Worm (Caenorhabditis elegans): ENCODE measurements around the gene srj-13.

Gene srj-13

ce11 chrV:7402355-7402754 is at the start of gene srj-13:
srj-13 (plus strand) TSS chrV:7402655.
- TF ChIP-seq med-1 (GFP tag; optimal IDR thresholded peaks at IDR 0.05; ENCODE audit: insufficient read depth), result no peak
- no peak for TF ChIP-seq ztf-29 (GFP tag; IDR thresholded peaks at IDR 0.05)
- no peak for TF ChIP-seq ztf-23 (GFP tag; IDR thresholded peaks at IDR 0.05)
- TF ChIP-seq cog-1 (tag; optimal IDR thresholded peaks at IDR 0.05), result no peak
- no peak for TF ChIP-seq tab-1 (GFP tag; IDR thresholded peaks at IDR 0.05)
- TF ChIP-seq flt-1 (GFP tag; IDR thresholded peaks at IDR 0.05), result no peak
- no peak for TF ChIP-seq ref-1 (GFP tag; conservative IDR thresholded peaks at IDR 0.05)
- no peak for TF ChIP-seq T22C8.4 (GFP tag; IDR thresholded peaks at IDR 0.05)
- no peak for TF ChIP-seq klf-2 (GFP tag; conservative IDR thresholded peaks at IDR 0.05)

- TF ChIP-seq ztf-29 (GFP tag; IDR thresholded peaks at IDR 0.05), result no peak
- no peak for TF ChIP-seq T22C8.4 (GFP tag; IDR thresholded peaks at IDR 0.05)
- no peak for TF ChIP-seq ref-1 (GFP tag; conservative IDR thresholded peaks at IDR 0.05)
- TF ChIP-seq tab-1 (GFP tag; IDR thresholded peaks at IDR 0.05), result no peak
- no peak for TF ChIP-seq klf-2 (GFP tag; conservative IDR thresholded peaks at IDR 0.05)
- TF ChIP-seq cog-1 (tag; optimal IDR thresholded peaks at IDR 0.05), result no peak
- no peak for TF ChIP-seq ztf-23 (GFP tag; IDR thresholded peaks at IDR 0.05)
- no peak for TF ChIP-seq flt-1 (GFP tag; IDR thresholded peaks at IDR 0.05)
- TF ChIP-seq med-1 (GFP tag; optimal IDR thresholded peaks at IDR 0.05; ENCODE audit: insufficient read depth), result no peak
Observed at ce11 chrV:7353602-7354001, 48.9 kb upstream of the srj-13 start.

ce11 chrV:7355464-7355863 is 47.0 kb upstream of the srj-13 start, which contains the start of gene tag-293:
tag-293 (minus strand) TSS chrV:7355564.
- TF ChIP-seq ref-1 (GFP tag; conservative IDR thresholded peaks at IDR 0.05), result no peak
- no peak for TF ChIP-seq med-1 (GFP tag; optimal IDR thresholded peaks at IDR 0.05; ENCODE audit: insufficient read depth)
- TF ChIP-seq cog-1 (tag; optimal IDR thresholded peaks at IDR 0.05), result no peak
- TF ChIP-seq ztf-23 (GFP tag; IDR thresholded peaks at IDR 0.05), result no peak
- TF ChIP-seq klf-2 (GFP tag; conservative IDR thresholded peaks at IDR 0.05), result no peak
- TF ChIP-seq flt-1 (GFP tag; IDR thresholded peaks at IDR 0.05), result no peak
- TF ChIP-seq T22C8.4 (GFP tag; IDR thresholded peaks at IDR 0.05), result no peak
- no peak for TF ChIP-seq ztf-29 (GFP tag; IDR thresholded peaks at IDR 0.05)
- no peak for TF ChIP-seq tab-1 (GFP tag; IDR thresholded peaks at IDR 0.05)

- TF ChIP-seq ref-1 (GFP tag; conservative IDR thresholded peaks at IDR 0.05) (no peak), ztf-29 (GFP tag; IDR thresholded peaks at IDR 0.05) (no peak), med-1 (GFP tag; optimal IDR thresholded peaks at IDR 0.05; ENCODE audit: insufficient read depth) (no peak), cog-1 (tag; optimal IDR thresholded peaks at IDR 0.05) (no peak), tab-1 (GFP tag; IDR thresholded peaks at IDR 0.05) (no peak), flt-1 (GFP tag; IDR thresholded peaks at IDR 0.05) (no peak), ztf-23 (GFP tag; IDR thresholded peaks at IDR 0.05) (no peak), T22C8.4 (GFP tag; IDR thresholded peaks at IDR 0.05) (no peak), klf-2 (GFP tag; conservative IDR thresholded peaks at IDR 0.05) (no peak)
Observed at ce11 chrV:7356684-7357083, 45.8 kb upstream of the srj-13 start, which contains the start of gene C03G6.21. C03G6.21 (minus strand) TSS chrV:7356784.

- TF ChIP-seq T22C8.4 (GFP tag; IDR thresholded peaks at IDR 0.05) (no peak), med-1 (GFP tag; optimal IDR thresholded peaks at IDR 0.05; ENCODE audit: insufficient read depth) (no peak), klf-2 (GFP tag; conservative IDR thresholded peaks at IDR 0.05) (no peak), ztf-23 (GFP tag; IDR thresholded peaks at IDR 0.05) (no peak), ref-1 (GFP tag; conservative IDR thresholded peaks at IDR 0.05) (no peak), tab-1 (GFP tag; IDR thresholded peaks at IDR 0.05) (no peak), cog-1 (tag; optimal IDR thresholded peaks at IDR 0.05) (no peak), ztf-29 (GFP tag; IDR thresholded peaks at IDR 0.05) (no peak), flt-1 (GFP tag; IDR thresholded peaks at IDR 0.05) (no peak)
Observed at ce11 chrV:7357132-7357531, 45.3 kb upstream of the srj-13 start, which contains the start of gene C03G6.6. C03G6.6 (plus strand) TSS chrV:7357432.

- TF ChIP-seq tab-1 (GFP tag; IDR thresholded peaks at IDR 0.05) (no peak), cog-1 (tag; optimal IDR thresholded peaks at IDR 0.05) (no peak), med-1 (GFP tag; optimal IDR thresholded peaks at IDR 0.05; ENCODE audit: insufficient read depth) (no peak), flt-1 (GFP tag; IDR thresholded peaks at IDR 0.05) (no peak), T22C8.4 (GFP tag; IDR thresholded peaks at IDR 0.05) (no peak), klf-2 (GFP tag; conservative IDR thresholded peaks at IDR 0.05) (no peak), ref-1 (GFP tag; conservative IDR thresholded peaks at IDR 0.05) (no peak), ztf-29 (GFP tag; IDR thresholded peaks at IDR 0.05) (no peak), ztf-23 (GFP tag; IDR thresholded peaks at IDR 0.05) (no peak)
Observed at ce11 chrV:7361673-7362072, 40.8 kb upstream of the srj-13 start, which contains the start of gene cyp-35A1. cyp-35A1 (minus strand) TSS chrV:7361773.

- TF ChIP-seq tab-1 (GFP tag; IDR thresholded peaks at IDR 0.05) (no peak), ztf-29 (GFP tag; IDR thresholded peaks at IDR 0.05) (no peak), med-1 (GFP tag; optimal IDR thresholded peaks at IDR 0.05; ENCODE audit: insufficient read depth) (no peak), ref-1 (GFP tag; conservative IDR thresholded peaks at IDR 0.05) (no peak), flt-1 (GFP tag; IDR thresholded peaks at IDR 0.05) (no peak), T22C8.4 (GFP tag; IDR thresholded peaks at IDR 0.05) (no peak), klf-2 (GFP tag; conservative IDR thresholded peaks at IDR 0.05) (no peak), cog-1 (tag; optimal IDR thresholded peaks at IDR 0.05) (no peak), ztf-23 (GFP tag; IDR thresholded peaks at IDR 0.05) (no peak)
Observed at ce11 chrV:7364059-7364458, 38.4 kb upstream of the srj-13 start, which contains the start of gene cyp-35A2. cyp-35A2 (minus strand) TSS chrV:7364182.

ce11 chrV:7364951-7365350 is 37.5 kb upstream of the srj-13 start, which contains the start of gene exc-13:
exc-13 (plus strand) TSS chrV:7365251.
- TF ChIP-seq ref-1 (GFP tag; conservative IDR thresholded peaks at IDR 0.05), result no peak

ce11 chrV:7369578-7369977 is 32.9 kb upstream of the srj-13 start, which contains the start of gene srj-14:
srj-14 (plus strand) TSS chrV:7369708.
- TF ChIP-seq flt-1 (GFP tag; IDR thresholded peaks at IDR 0.05) (no peak), T22C8.4 (GFP tag; IDR thresholded peaks at IDR 0.05) (no peak), ztf-29 (GFP tag; IDR thresholded peaks at IDR 0.05) (no peak), klf-2 (GFP tag; conservative IDR thresholded peaks at IDR 0.05) (no peak), cog-1 (tag; optimal IDR thresholded peaks at IDR 0.05) (no peak), med-1 (GFP tag; optimal IDR thresholded peaks at IDR 0.05; ENCODE audit: insufficient read depth) (no peak), ref-1 (GFP tag; conservative IDR thresholded peaks at IDR 0.05) (no peak), tab-1 (GFP tag; IDR thresholded peaks at IDR 0.05) (no peak), ztf-23 (GFP tag; IDR thresholded peaks at IDR 0.05) (no peak)

- TF ChIP-seq cog-1 (tag; optimal IDR thresholded peaks at IDR 0.05), result no peak
Observed at ce11 chrV:7374090-7374489, 28.4 kb upstream of the srj-13 start, which contains the start of gene srx-56. srx-56 (plus strand) TSS chrV:7374390.
